Worm (Caenorhabditis elegans): ENCODE measurements around the gene unc-119.

ce11 chrIII:10870814-10871213, 31.6 kb upstream of the unc-119 start:
- TF ChIP-seq snpc-4 (tag; optimal IDR thresholded peaks at IDR 0.05) (no peak), nhr-237 (tag; optimal IDR thresholded peaks at IDR 0.05) (no peak), blmp-1 (tag; optimal IDR thresholded peaks at IDR 0.05) (no peak), lsy-2 (tag; optimal IDR thresholded peaks at IDR 0.05) (no peak), ham-2 (GFP tag; optimal IDR thresholded peaks at IDR 0.05) (no peak), pha-4 (tag; optimal IDR thresholded peaks at IDR 0.05) (no peak), unc-120 (tag; optimal IDR thresholded peaks at IDR 0.05; ENCODE audit: poor library complexity, severe bottlenecking) (no peak), ztf-11 (tag; optimal IDR thresholded peaks at IDR 0.05) (no peak), sptf-1 (tag; optimal IDR thresholded peaks at IDR 0.05) (no peak), nhr-12 (tag; optimal IDR thresholded peaks at IDR 0.05) (no peak), unc-62 (GFP tag; optimal IDR thresholded peaks at IDR 0.05) (no peak)
